Fruit fly (Drosophila melanogaster): Measurements from ENCODE around the gene snky.

DNA sequence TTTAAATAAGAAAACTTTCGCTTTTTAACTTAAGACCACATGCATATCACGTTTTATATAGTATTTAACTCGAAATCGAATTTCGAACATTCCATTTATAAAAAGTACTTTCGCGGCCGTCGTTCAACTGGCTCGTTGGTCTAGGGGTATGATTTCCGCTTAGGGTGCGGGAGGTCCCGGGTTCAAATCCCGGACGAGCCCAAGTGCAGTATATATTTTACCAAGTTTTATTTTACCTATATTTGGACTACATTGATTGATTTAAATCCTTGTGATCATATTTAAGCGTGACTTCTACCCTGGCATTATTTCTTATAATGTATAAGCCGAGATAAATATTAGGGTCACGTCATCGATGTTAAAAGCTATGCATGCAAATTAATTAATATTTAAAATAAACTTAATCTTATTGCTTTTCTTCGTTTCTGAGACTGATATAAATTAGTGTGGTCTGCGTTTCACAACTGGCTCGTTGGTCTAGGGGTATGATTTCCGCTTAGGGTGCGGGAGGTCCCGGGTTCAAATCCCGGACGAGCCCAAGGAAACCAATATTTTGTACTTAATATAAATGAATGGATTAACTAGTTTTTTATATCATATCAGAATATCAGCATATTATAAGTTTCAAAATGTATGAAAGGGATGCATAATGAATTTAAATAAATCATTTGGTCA lies 36.9 kb downstream of the snky start:
- TF ChIP-seq Sin3A (optimal IDR thresholded peaks at IDR 0.05) (no peak), insv (optimal IDR thresholded peaks at IDR 0.05) (no peak), psq (optimal IDR thresholded peaks at IDR 0.05) (no peak), ttk (optimal IDR thresholded peaks at IDR 0.05) (no peak)

Data from Kc167 (cell line).